Fruit fly (Drosophila melanogaster) whole organism, prepupa: ENCODE data around the gene cd.

Experiments used
- CG10631 ChIP-seq: fragments of 200-800 bp; sonication (Bioruptor generic); optimal IDR thresholded peaks from 2 replicates; lab custom pipeline; 2016; ENCODE audit warnings: missing biosample characterization, missing genetic modification characterization
- CG11902 ChIP-seq: fragments of 200-800 bp; sonication (Bioruptor generic); optimal IDR thresholded peaks from 3 replicates; lab custom pipeline; 2016; ENCODE audit warnings: missing biosample characterization, missing genetic modification characterization
- CG15336 ChIP-seq: fragments of 200-800 bp; sonication (Bioruptor generic); IDR thresholded peaks from 2 replicates; pipeline ENCODE4 v1.3.6; 2022; ENCODE audit warnings: missing biosample characterization, missing genetic modification characterization
- CG1621 ChIP-seq: fragments of 200-800 bp; sonication (Bioruptor generic); optimal IDR thresholded peaks from 3 replicates; lab custom pipeline; 2018; ENCODE audit warnings: missing biosample characterization, mild to moderate bottlenecking, missing genetic modification characterization
- CG16779 ChIP-seq: fragments of 200-800 bp; sonication (Bioruptor generic); optimal IDR thresholded peaks from 3 replicates; lab custom pipeline; 2017; ENCODE audit warnings: missing biosample characterization, mild to moderate bottlenecking, missing genetic modification characterization
- CG3032 ChIP-seq: fragments of 200-800 bp; optimal IDR thresholded peaks from 2 replicates; lab custom pipeline; 2019; ENCODE audit warnings: missing biosample characterization, mild to moderate bottlenecking, missing genetic modification characterization, moderate library complexity
- CG32006 ChIP-seq: fragments of 200-800 bp; sonication (Bioruptor generic); optimal IDR thresholded peaks from 3 replicates; lab custom pipeline; 2017; ENCODE audit warnings: missing biosample characterization, mild to moderate bottlenecking, missing genetic modification characterization
- CG6163 ChIP-seq: fragments of 200-800 bp; sonication (Bioruptor generic); IDR thresholded peaks from 3 replicates; pipeline ENCODE4 v1.3.6; 2022; ENCODE audit warnings: missing biosample characterization, missing genetic modification characterization
- CG6276 ChIP-seq: fragments of 200-800 bp; sonication (Bioruptor generic); optimal IDR thresholded peaks from 2 replicates; lab custom pipeline; 2017; ENCODE audit warnings: missing biosample characterization, mild to moderate bottlenecking, missing genetic modification characterization
- CG6808 ChIP-seq: fragments of 200-800 bp; sonication (Bioruptor generic); optimal IDR thresholded peaks from 3 replicates; lab custom pipeline; 2017; ENCODE audit warnings: missing biosample characterization, missing genetic modification characterization, mild to moderate bottlenecking, moderate library complexity, missing genetic modification reagents
- CG8319 ChIP-seq: fragments of 200-800 bp; sonication (Bioruptor generic); optimal IDR thresholded peaks from 3 replicates; lab custom pipeline; 2016; ENCODE audit warnings: missing biosample characterization, missing genetic modification characterization
- CG8632 ChIP-seq: fragments of 200-800 bp; sonication (Bioruptor generic); optimal IDR thresholded peaks from 3 replicates; lab custom pipeline; 2016; ENCODE audit warnings: missing biosample characterization, missing genetic modification characterization
- Ets21C ChIP-seq: fragments of 200-800 bp; sonication (Bioruptor generic); optimal IDR thresholded peaks from 3 replicates; lab custom pipeline; 2016; ENCODE audit warnings: missing biosample characterization, missing genetic modification characterization
- Ets96B ChIP-seq: fragments of 200-800 bp; optimal IDR thresholded peaks from 2 replicates; lab custom pipeline; 2019; ENCODE audit warnings: missing biosample characterization, mild to moderate bottlenecking, missing genetic modification characterization, moderate library complexity
- Gug ChIP-seq: fragments of 200-800 bp; sonication (Bioruptor generic); IDR thresholded peaks from 2 replicates; pipeline ENCODE4 v1.3.6; 2022; ENCODE audit warnings: missing biosample characterization, missing genetic modification characterization
- Hr38 ChIP-seq: sonication (Bioruptor generic); optimal IDR thresholded peaks from 2 replicates; lab custom pipeline; 2016; ENCODE audit warnings: missing biosample characterization, missing genetic modification characterization
- Hr4 ChIP-seq: fragments of 200-800 bp; sonication (Bioruptor generic); optimal IDR thresholded peaks from 3 replicates; lab custom pipeline; 2016; ENCODE audit warnings: missing biosample characterization, missing genetic modification characterization
- Lpt ChIP-seq: fragments of 200-800 bp; sonication (Bioruptor generic); optimal IDR thresholded peaks from 3 replicates; lab custom pipeline; 2016; ENCODE audit warnings: missing biosample characterization, missing genetic modification characterization
- Met ChIP-seq: fragments of 200-800 bp; sonication (Bioruptor generic); optimal IDR thresholded peaks from 3 replicates; lab custom pipeline; 2016; ENCODE audit warnings: missing biosample characterization, missing genetic modification characterization
- OdsH ChIP-seq: fragments of 200-800 bp; sonication (Bioruptor generic); optimal IDR thresholded peaks from 3 replicates; lab custom pipeline; 2016; ENCODE audit warnings: missing biosample characterization, missing genetic modification characterization
- Smox ChIP-seq: fragments of 200-800 bp; sonication (Bioruptor generic); optimal IDR thresholded peaks from 3 replicates; lab custom pipeline; 2016; ENCODE audit warnings: missing biosample characterization, missing genetic modification characterization
- Sox102F ChIP-seq: fragments of 200-800 bp; sonication (Bioruptor generic); optimal IDR thresholded peaks from 2 replicates; lab custom pipeline; 2016; ENCODE audit warnings: missing biosample characterization, mild to moderate bottlenecking, missing genetic modification characterization
- Sox15 ChIP-seq: fragments of 200-800 bp; sonication (Bioruptor generic); optimal IDR thresholded peaks from 3 replicates; lab custom pipeline; 2016; ENCODE audit warnings: missing biosample characterization, missing genetic modification characterization
- acj6 ChIP-seq: fragments of 200-800 bp; sonication (Bioruptor generic); optimal IDR thresholded peaks from 3 replicates; lab custom pipeline; 2016; ENCODE audit warnings: missing biosample characterization, missing genetic modification characterization
- dsx ChIP-seq: fragments of 200-800 bp; optimal IDR thresholded peaks from 3 replicates; lab custom pipeline; 2019; ENCODE audit warnings: missing biosample characterization, mild to moderate bottlenecking, missing genetic modification characterization, moderate library complexity; ENCODE audit not compliant: poor library complexity, severe bottlenecking
- eg ChIP-seq: fragments of 200-800 bp; sonication (Bioruptor generic); IDR thresholded peaks from 3 replicates; pipeline ENCODE4 v1.3.6; 2022; ENCODE audit warnings: missing biosample characterization, missing genetic modification characterization
- fd59A ChIP-seq: fragments of 200-800 bp; sonication (Bioruptor generic); optimal IDR thresholded peaks from 2 replicates; lab custom pipeline; 2017; ENCODE audit warnings: missing biosample characterization, mild to moderate bottlenecking, missing genetic modification characterization, missing genetic modification reagents
- fkh ChIP-seq: fragments of 200-800 bp; sonication (Bioruptor generic); optimal IDR thresholded peaks from 3 replicates; lab custom pipeline; 2017; ENCODE audit warnings: missing biosample characterization, mild to moderate bottlenecking, missing genetic modification characterization, moderate library complexity
- lz ChIP-seq: fragments of 200-800 bp; sonication (Bioruptor generic); optimal IDR thresholded peaks from 3 replicates; lab custom pipeline; 2016; ENCODE audit warnings: missing biosample characterization, missing genetic modification characterization
- net ChIP-seq: fragments of 200-800 bp; sonication (Bioruptor generic); optimal IDR thresholded peaks from 3 replicates; lab custom pipeline; 2016; ENCODE audit warnings: missing biosample characterization, missing genetic modification characterization
- pdm3 ChIP-seq: fragments of 200-800 bp; sonication (Bioruptor generic); optimal IDR thresholded peaks from 3 replicates; lab custom pipeline; 2016; ENCODE audit warnings: missing biosample characterization, missing genetic modification characterization
- spab ChIP-seq: fragments of 200-800 bp; sonication (Bioruptor generic); optimal IDR thresholded peaks from 2 replicates; lab custom pipeline; 2017; ENCODE audit warnings: missing biosample characterization, mild to moderate bottlenecking, missing genetic modification characterization, missing genetic modification reagents
- svp ChIP-seq: fragments of 200-800 bp; sonication (Bioruptor generic); peaks from one replicate; lab custom pipeline; 2016; ENCODE audit warnings: missing biosample characterization, missing genetic modification characterization
- vri ChIP-seq: fragments of 200-800 bp; sonication (Bioruptor generic); optimal IDR thresholded peaks from 3 replicates; lab custom pipeline; 2016; ENCODE audit warnings: missing biosample characterization, mild to moderate bottlenecking, missing genetic modification characterization

Gene cd

DNA sequence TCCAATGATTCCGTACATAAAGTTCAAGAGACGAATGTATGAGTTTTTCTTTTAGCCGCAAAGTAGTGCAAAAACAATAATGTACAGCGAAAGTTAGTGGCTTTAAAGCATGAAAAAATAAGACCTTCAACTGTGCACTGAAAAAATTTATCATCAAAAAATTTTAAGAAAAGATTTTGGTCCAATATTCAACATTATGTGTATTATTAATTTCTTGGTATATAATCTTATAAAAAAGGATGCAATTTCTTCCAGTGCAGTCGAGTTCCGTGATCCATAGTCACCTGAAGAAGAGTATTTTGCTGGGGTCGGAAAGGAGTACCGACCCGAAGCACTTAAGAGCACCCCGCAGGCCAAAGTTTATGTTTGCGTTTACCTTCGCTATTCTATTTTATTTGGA is 26.1 kb upstream of the cd start (continued):
- TF ChIP-seq Met (GFP tag; lab: Kevin White, UChicago) (peak; percentile 31), vri (GFP tag; lab: Kevin White, UChicago) (no peak), CG32006 (GFP tag; lab: Kevin White, UChicago) (peak; percentile 69), CG16779 (tag; lab: Kevin White, UChicago) (no peak), CG1621 (tag; lab: Kevin White, UChicago) (no peak), Lpt (GFP tag; lab: Kevin White, UChicago) (no peak), eg (peak; percentile 57), CG3032 (no peak), dsx (no peak), fkh (no peak), Ets96B (tag; lab: Kevin White, UChicago) (peak; percentile 16), CG6276 (peak; percentile 38), CG8319 (GFP tag; lab: Kevin White, UChicago) (no peak), Hr4 (GFP tag; lab: Kevin White, UChicago) (peak; percentile 70), lz (no peak), CG6163 (GFP tag; lab: Robert Waterston, UW) (peak; percentile 70), svp (GFP tag; lab: Kevin White, UChicago) (peak; percentile 69), Gug (0 out of 2 replicates have a peak, but pooled peaks have one; percentile 27), CG15336 (GFP tag; lab: Robert Waterston, UW) (peak; percentile 80), Sox102F (peak; percentile 0), net (peak; percentile 48)

DNA sequence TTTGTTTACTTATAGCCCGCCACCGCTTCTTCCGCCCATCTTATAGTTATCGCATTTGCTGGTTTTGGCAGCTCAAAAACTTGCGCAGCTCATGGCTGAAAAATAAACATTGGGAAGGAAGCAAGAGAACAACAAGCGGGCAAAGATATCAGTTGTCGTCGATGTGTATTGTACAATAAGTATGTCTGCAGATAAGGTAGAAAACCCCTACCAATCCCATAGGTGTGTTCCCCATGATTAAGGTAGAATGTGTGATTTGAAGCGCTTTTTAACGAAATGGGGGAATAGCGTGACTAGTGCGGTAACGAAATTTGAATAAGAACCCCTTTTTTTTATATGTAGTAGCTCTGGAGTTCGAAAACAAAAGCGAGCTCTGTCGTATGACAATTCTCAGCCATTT is 25.6 kb upstream of the cd start:
- TF ChIP-seq CG10631 (GFP tag; lab: Kevin White, UChicago) (no peak), pdm3 (GFP tag; lab: Kevin White, UChicago) (no peak), fd59A (no peak), net (no peak), fkh (peak; percentile 81), Hr38 (GFP tag; lab: Kevin White, UChicago) (no peak)

DNA sequence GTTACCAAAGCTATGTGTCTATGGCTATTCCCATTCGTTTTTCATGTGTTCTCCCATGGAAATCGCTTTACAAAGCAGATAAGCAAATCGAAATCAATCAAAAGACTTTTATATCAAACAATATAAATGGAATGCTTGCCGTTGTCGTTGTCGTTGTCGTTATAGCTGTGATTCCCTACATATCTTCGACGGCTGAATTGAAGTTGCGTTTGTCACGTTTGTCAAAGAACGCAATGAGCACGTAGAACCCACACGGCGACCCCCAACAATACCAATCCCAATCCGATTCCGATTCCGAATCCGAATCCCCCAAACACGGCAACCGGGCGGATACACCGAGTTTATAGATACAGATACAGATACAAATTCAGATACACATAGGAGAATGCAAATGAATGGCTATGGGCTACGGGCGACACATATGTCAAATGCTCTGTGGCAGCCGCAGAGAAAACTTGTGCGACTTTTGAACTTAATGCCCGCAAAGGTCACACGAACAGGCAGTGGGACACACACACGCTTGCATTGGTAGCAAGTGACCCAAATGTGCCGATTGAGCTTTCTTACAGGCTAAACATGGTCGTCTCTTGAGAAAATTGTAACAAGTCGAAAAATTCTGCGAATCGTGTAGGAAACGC is 24.9 kb upstream of the cd start:
- TF ChIP-seq lz (no peak), Smox (GFP tag; lab: Kevin White, UChicago) (no peak), CG32006 (GFP tag; lab: Kevin White, UChicago) (no peak), CG6808 (no peak)

DNA sequence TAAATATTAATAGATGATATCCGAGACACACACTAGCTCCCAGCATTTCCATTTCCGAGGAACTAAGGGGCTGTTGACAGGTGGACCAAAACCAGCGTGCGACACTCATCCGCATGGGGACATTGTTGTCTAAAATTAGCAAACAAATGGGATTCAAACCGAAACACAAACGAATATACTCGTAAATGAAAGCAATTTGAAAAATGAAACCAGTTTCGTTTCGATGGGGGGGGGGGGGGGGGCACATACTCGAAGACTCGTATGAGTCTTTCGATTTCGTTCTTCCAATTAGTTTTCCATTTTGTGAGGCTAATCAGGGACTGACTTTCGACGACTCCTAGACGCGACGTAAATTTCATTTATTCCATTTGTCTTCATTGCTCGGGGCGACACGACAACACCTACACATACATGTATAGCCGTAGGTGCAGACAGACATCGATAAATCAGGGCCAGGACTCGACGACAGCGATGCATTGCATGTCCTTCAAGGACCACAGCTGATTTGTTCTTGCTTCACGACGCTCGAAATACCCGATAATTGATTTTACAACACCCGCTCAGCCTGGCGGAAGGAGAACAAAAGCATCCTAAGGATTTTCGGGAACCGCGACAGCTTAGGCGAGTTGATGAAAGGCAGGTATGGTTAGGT is 21.9 kb upstream of the cd start:
- TF ChIP-seq svp (GFP tag; lab: Kevin White, UChicago): no peak
- TF ChIP-seq acj6 (GFP tag; lab: Kevin White, UChicago): no peak
- no peak for TF ChIP-seq spab (GFP tag; lab: Kevin White, UChicago)
- TF ChIP-seq CG15336 (GFP tag; lab: Robert Waterston, UW): no peak
- no peak for TF ChIP-seq Sox15 (GFP tag; lab: Kevin White, UChicago)
- no peak for TF ChIP-seq Met (GFP tag; lab: Kevin White, UChicago)
- TF ChIP-seq OdsH (GFP tag; lab: Kevin White, UChicago): no peak
- no peak for TF ChIP-seq Lpt (GFP tag; lab: Kevin White, UChicago)
- no peak for TF ChIP-seq Ets21C
- no peak for TF ChIP-seq CG8632 (GFP tag; lab: Kevin White, UChicago)
- TF ChIP-seq CG11902 (GFP tag; lab: Kevin White, UChicago): no peak
